Worm (Caenorhabditis elegans): ENCODE results near the gene ucp-4.
A peak's percentile ranks its signal among the peaks of the same experiment; 100 is the strongest.

The ucp-4 gene

ce11 chrV:9326903-9327302 lies 7.2 kb upstream of the ucp-4 start (continued):
- peak; percentile 72 for TF ChIP-seq hrde-1 (tag; optimal IDR thresholded peaks at IDR 0.05; ENCODE audit: borderline replicate concordance)
- no peak; the same call in 1 of the 2 replicates for TF ChIP-seq B0336.3 (GFP tag; IDR thresholded peaks at IDR 0.05)
- no peak for TF ChIP-seq mel-28 (tag; optimal IDR thresholded peaks at IDR 0.05; ENCODE audit: borderline replicate concordance)
- peak; percentile 49; the same call in 1 of the 2 replicates for TF ChIP-seq cebp-1 (GFP tag; IDR thresholded peaks at IDR 0.05)
- peak; percentile 43 for TF ChIP-seq cebp-1 (tag; optimal IDR thresholded peaks at IDR 0.05)
- TF ChIP-seq ceh-58 (GFP tag; IDR thresholded peaks at IDR 0.05) = no peak
- no peak for TF ChIP-seq K11D2.4 (GFP tag; IDR thresholded peaks at IDR 0.05)
- peak in 1 of 3 experiments; percentile 12 for TF ChIP-seq lin-35 (GFP tag; optimal IDR thresholded peaks at IDR 0.05)
- TF ChIP-seq rec-8 (tag; optimal IDR thresholded peaks at IDR 0.05) = peak in 1 of 2 experiments; percentile 23
- TF ChIP-seq Y95B8A.8 (GFP tag; IDR thresholded peaks at IDR 0.05) = no peak
- TF ChIP-seq Y79H2A.3 (GFP tag; conservative IDR thresholded peaks at IDR 0.05) = 0 out of 2 replicates have a peak, but pooled peaks have one; percentile 29
- TF ChIP-seq Y53G8AR.9 (GFP tag; conservative IDR thresholded peaks at IDR 0.05) = 0 out of 2 replicates have a peak, but pooled peaks have one; percentile 56
- no peak for TF ChIP-seq ccch-3 (GFP tag; optimal IDR thresholded peaks at IDR 0.05)
- no peak for TF ChIP-seq chd-7 (tag; optimal IDR thresholded peaks at IDR 0.05)
- peak; percentile 9 for TF ChIP-seq K12H6.12 (tag; optimal IDR thresholded peaks at IDR 0.05)
- peak; percentile 24 for TF ChIP-seq athp-1 (tag; optimal IDR thresholded peaks at IDR 0.05)
- no peak for TF ChIP-seq cebp-2 (GFP tag; IDR thresholded peaks at IDR 0.05)

- TF ChIP-seq xnd-1 (tag; optimal IDR thresholded peaks at IDR 0.05) (no peak), nhr-80 (tag; optimal IDR thresholded peaks at IDR 0.05) (peak; percentile 74), ztf-26 (tag; optimal IDR thresholded peaks at IDR 0.05) (peak; percentile 30), attf-6 (GFP tag; IDR thresholded peaks at IDR 0.05) (no peak), F57A8.1 (GFP tag; optimal IDR thresholded peaks at IDR 0.05) (no peak), atf-7 (tag; optimal IDR thresholded peaks at IDR 0.05) (peak; percentile 48), F10E7.11 (tag; optimal IDR thresholded peaks at IDR 0.05) (no peak), lin-26 (GFP tag; IDR thresholded peaks at IDR 0.05) (0 out of 2 replicates have a peak, but pooled peaks have one; percentile 7)
These were observed 6.4 kb upstream of the ucp-4 start for ce11 chrV:9327691-9328090.

- TF ChIP-seq Y67H2A.10 (GFP tag; conservative IDR thresholded peaks at IDR 0.05) (no peak), ztf-18 (tag; optimal IDR thresholded peaks at IDR 0.05) (no peak)
These were observed 5.4 kb upstream of the ucp-4 start, which contains the start of gene K07B1.4 for ce11 chrV:9328670-9329069. K07B1.4 (plus strand) TSS chrV:9328970.

ce11 chrV:9329245-9329979 lies 4.7 kb upstream of the ucp-4 start:
- no peak for TF ChIP-seq tbx-9 (tag; optimal IDR thresholded peaks at IDR 0.05; ENCODE audit: borderline replicate concordance)
- TF ChIP-seq hmg-1.2 (GFP tag; IDR thresholded peaks at IDR 0.05) = 0 out of 2 replicates have a peak, but pooled peaks have one; percentile 4
- TF ChIP-seq cebp-1 (GFP tag; IDR thresholded peaks at IDR 0.05) = no peak
- peak; percentile 42 for TF ChIP-seq cebp-1 (tag; optimal IDR thresholded peaks at IDR 0.05)

ce11 chrV:9332611-9333315 lies 1.3 kb upstream of the ucp-4 start:
- no peak for TF ChIP-seq bed-1 (GFP tag; IDR thresholded peaks at IDR 0.05)
- TF ChIP-seq gei-17 (GFP tag; optimal IDR thresholded peaks at IDR 0.05) = no peak

Measured in whole organism, young adult.